Fruit fly (Drosophila melanogaster): ENCODE results near the gene CG43098.

The CG43098 gene

DNA sequence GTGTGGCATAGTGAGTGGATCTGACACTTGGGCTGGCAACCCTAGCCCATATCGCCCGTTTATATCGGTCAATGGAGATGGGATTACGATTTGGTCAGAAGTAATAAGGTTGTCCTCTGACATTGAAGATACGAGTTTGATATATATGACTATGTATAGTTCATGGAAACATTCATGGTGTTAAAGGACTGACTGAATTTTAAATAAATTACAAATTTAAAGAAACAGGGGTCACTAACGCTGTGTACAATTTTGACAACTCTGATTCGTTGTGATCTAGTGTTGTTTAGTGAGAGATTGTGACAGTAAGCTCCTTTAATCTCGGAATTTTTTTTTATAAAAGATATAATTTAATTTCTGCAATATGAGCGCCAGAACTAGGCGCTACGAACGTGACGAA is at the start of gene CG43098:
Gene CG43098 (plus strand): TSS at position 301 of the 400 bp plus-strand sequence.
- TF ChIP-seq CG10348 (GFP tag; IDR thresholded peaks at IDR 0.05) (no peak), CG8159 (tag; optimal IDR thresholded peaks at IDR 0.05) (no peak), CG12605 (GFP tag; IDR thresholded peaks at IDR 0.05) (no peak), Pif1A (GFP tag; optimal IDR thresholded peaks at IDR 0.05) (no peak), CG14655 (GFP tag; optimal IDR thresholded peaks at IDR 0.05) (no peak), Pif1B (GFP tag; optimal IDR thresholded peaks at IDR 0.05) (no peak), D1 (tag; optimal IDR thresholded peaks at IDR 0.05) (no peak), Snoo (tag; optimal IDR thresholded peaks at IDR 0.05) (no peak), CG17806 (tag; optimal IDR thresholded peaks at IDR 0.05) (no peak), CG13204 (GFP tag; optimal IDR thresholded peaks at IDR 0.05) (no peak), CG4496 (GFP tag; IDR thresholded peaks at IDR 0.05) (no peak), fd96Ca (GFP tag; IDR thresholded peaks at IDR 0.05) (no peak), rn (GFP tag; IDR thresholded peaks at IDR 0.05) (no peak), gl (tag; optimal IDR thresholded peaks at IDR 0.05) (no peak), Ets98B (GFP tag; IDR thresholded peaks at IDR 0.05) (no peak), CG34367 (tag; optimal IDR thresholded peaks at IDR 0.05) (no peak), CG8301 (tag; optimal IDR thresholded peaks at IDR 0.05) (no peak), CG32121 (GFP tag; IDR thresholded peaks at IDR 0.05) (no peak)

DNA sequence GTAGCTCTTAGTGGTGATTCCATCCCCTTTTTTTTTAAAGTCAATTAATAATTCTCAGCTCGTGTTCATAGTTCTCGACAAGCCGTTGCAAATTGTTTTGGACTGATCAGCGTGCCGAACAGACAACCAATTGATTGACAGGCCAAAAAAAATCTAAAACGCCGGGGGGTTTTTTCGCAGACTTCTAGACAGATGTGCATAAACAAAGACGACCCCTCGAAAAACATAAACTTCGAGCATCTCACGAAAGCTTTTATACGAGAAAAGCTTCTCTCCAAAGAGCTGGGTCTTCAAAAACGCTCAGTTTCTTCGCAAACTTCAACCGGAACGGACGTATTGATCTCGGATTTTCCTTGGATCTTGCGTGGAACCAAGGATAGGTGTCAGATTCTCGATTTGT is 47.0 kb upstream of the CG43098 start, which contains the start of gene CG10359:
Gene CG10359 (plus strand): TSS at position 301 of the 400 bp plus-strand sequence.
- TF ChIP-seq CG13204 (GFP tag; optimal IDR thresholded peaks at IDR 0.05) (no peak), CG8159 (tag; optimal IDR thresholded peaks at IDR 0.05) (no peak), fd96Ca (GFP tag; IDR thresholded peaks at IDR 0.05) (0 out of 3 replicates have a peak, but pooled peaks have one; percentile 19), D1 (tag; optimal IDR thresholded peaks at IDR 0.05) (no peak), EcR (GFP tag; optimal IDR thresholded peaks at IDR 0.05) (peak; percentile 35), Pif1A (GFP tag; optimal IDR thresholded peaks at IDR 0.05) (no peak), CG4496 (GFP tag; IDR thresholded peaks at IDR 0.05) (0 out of 3 replicates have a peak, but pooled peaks have one; percentile 13)

DNA sequence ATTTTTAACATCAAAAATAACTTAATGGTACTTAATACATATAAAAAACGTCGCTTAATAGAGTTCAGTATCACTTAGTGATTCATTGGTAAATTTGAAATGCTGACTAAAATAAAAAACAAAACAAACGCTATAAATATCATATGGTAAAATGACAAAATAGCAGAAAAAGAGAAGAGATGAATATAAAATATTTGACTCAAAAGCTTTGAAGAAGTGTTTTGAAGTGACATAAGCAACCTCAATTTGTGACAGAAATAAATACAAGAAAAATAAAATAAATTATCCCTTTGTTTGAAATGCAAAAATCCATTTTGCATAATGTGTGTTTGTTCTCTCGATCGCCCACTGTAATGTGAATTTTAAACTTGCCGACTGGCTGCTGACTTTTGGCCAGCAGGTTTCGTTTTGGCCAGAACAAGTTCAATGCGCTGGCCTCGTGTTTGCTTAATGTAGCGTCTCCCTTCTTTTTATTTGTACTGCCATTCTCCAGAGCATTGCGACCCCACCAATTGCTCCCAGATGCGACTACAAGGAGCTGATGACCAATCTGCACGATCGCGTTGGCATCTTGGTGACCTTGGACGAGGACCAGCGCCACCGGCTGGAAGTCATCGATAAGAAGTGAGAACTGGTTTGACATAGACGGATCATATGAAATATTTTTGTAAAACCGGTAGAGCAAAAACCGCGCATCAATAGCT is 46.1 kb upstream of the CG43098 start:
- TF ChIP-seq CG12605 (GFP tag; IDR thresholded peaks at IDR 0.05) (no peak), CG10348 (GFP tag; IDR thresholded peaks at IDR 0.05) (no peak), CG13204 (GFP tag; optimal IDR thresholded peaks at IDR 0.05) (no peak), D1 (tag; optimal IDR thresholded peaks at IDR 0.05) (peak; percentile 7), CG14655 (GFP tag; optimal IDR thresholded peaks at IDR 0.05) (peak; percentile 56), rn (GFP tag; IDR thresholded peaks at IDR 0.05) (no peak), CG9948 (tag; optimal IDR thresholded peaks at IDR 0.05) (peak; percentile 31), CG8301 (tag; optimal IDR thresholded peaks at IDR 0.05) (peak; percentile 33), Pif1A (GFP tag; optimal IDR thresholded peaks at IDR 0.05) (peak; percentile 5), CG34367 (tag; optimal IDR thresholded peaks at IDR 0.05) (no peak), Ets98B (GFP tag; IDR thresholded peaks at IDR 0.05) (no peak), CG17806 (tag; optimal IDR thresholded peaks at IDR 0.05) (peak; percentile 12), CG8159 (tag; optimal IDR thresholded peaks at IDR 0.05) (peak; percentile 44), Snoo (tag; optimal IDR thresholded peaks at IDR 0.05) (peak; percentile 43), EcR (GFP tag; optimal IDR thresholded peaks at IDR 0.05) (peak; percentile 92), CG15710 (tag; optimal IDR thresholded peaks at IDR 0.05) (peak; percentile 20), Pif1B (GFP tag; optimal IDR thresholded peaks at IDR 0.05) (no peak), fd96Ca (GFP tag; IDR thresholded peaks at IDR 0.05) (0 out of 3 replicates have a peak, but pooled peaks have one; percentile 18), gl (tag; optimal IDR thresholded peaks at IDR 0.05) (no peak), CG32121 (GFP tag; IDR thresholded peaks at IDR 0.05) (no peak), CG4496 (GFP tag; IDR thresholded peaks at IDR 0.05) (no peak)

DNA sequence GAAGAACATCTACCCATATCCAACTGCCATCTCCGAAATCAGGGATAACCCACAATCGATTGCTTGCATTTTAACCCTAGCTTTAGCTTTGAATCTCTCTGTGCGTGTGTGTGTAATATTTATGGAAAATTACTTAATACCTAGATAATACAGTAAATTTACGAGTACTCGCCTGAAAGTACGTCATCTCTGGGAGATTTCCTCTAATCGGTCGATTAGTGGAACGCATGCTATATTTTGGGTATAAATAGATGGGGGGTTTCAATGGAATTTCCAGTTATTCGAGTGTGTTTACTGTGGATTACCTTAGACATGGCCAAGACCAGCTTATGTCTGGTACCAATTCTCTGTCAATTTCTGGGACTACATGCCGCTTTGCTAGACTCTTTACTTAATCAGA is 43.8 kb upstream of the CG43098 start, which contains the start of gene CG10357:
Gene CG10357 (plus strand): TSS at position 301 of the 400 bp plus-strand sequence.
- no peak for TF ChIP-seq CG9948 (tag; optimal IDR thresholded peaks at IDR 0.05)
- TF ChIP-seq CG32121 (GFP tag; IDR thresholded peaks at IDR 0.05): no peak
- TF ChIP-seq CG8159 (tag; optimal IDR thresholded peaks at IDR 0.05): no peak
- TF ChIP-seq CG15710 (tag; optimal IDR thresholded peaks at IDR 0.05): no peak
- TF ChIP-seq CG13204 (GFP tag; optimal IDR thresholded peaks at IDR 0.05): no peak
- no peak for TF ChIP-seq rn (GFP tag; IDR thresholded peaks at IDR 0.05)
- TF ChIP-seq CG4496 (GFP tag; IDR thresholded peaks at IDR 0.05): no peak
- TF ChIP-seq Pif1A (GFP tag; optimal IDR thresholded peaks at IDR 0.05): no peak

DNA sequence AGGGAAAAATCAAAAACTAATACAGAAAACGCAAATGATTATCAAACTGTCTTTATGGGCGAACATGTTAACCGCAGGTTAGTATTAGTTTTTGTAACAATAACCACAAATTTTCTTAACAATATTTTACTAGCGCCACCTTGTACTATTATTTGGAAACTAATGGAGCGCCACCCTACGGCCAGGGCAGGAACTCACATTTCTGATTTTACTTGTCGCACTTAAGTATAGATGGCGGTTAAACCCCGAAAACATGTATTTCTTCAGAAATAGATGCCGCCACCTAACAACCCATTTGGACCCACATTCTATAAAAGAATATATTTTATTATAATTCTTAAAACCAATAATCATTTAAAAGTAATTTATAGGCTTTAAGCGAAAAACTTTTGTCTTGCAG is 42.5 kb upstream of the CG43098 start:
- TF ChIP-seq Snoo (tag; optimal IDR thresholded peaks at IDR 0.05): peak; percentile 5
- no peak for TF ChIP-seq CG9948 (tag; optimal IDR thresholded peaks at IDR 0.05)
- TF ChIP-seq CG15710 (tag; optimal IDR thresholded peaks at IDR 0.05): peak; percentile 11

DNA sequence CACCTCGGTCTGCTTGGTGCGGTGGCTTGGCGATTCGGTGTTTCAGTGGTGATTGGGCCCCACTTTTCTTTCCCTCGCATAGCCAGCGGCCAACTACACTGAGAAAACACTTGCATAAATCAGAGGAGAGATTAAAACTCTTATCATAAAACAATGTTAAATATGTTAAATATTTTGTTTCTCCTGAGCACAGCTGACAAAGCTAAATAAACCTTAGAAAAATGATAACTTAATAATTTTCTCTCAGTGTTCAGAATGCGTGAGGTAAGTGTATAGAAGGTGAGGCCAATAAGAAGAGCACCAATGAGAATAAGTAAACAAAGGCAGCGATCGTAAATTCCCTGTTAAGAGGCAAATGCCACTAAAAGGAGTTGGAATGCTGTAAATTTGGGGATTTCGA is 41.6 kb upstream of the CG43098 start:
- TF ChIP-seq CG15710 (tag; optimal IDR thresholded peaks at IDR 0.05) (peak; percentile 86), Pif1A (GFP tag; optimal IDR thresholded peaks at IDR 0.05) (peak; percentile 83), CG4496 (GFP tag; IDR thresholded peaks at IDR 0.05) (peak; percentile 74), EcR (GFP tag; optimal IDR thresholded peaks at IDR 0.05) (peak; percentile 26), CG12605 (GFP tag; IDR thresholded peaks at IDR 0.05) (peak; percentile 64), Pif1B (GFP tag; optimal IDR thresholded peaks at IDR 0.05) (peak; percentile 82), CG8159 (tag; optimal IDR thresholded peaks at IDR 0.05) (peak; percentile 83), Snoo (tag; optimal IDR thresholded peaks at IDR 0.05) (peak; percentile 62), CG13204 (GFP tag; optimal IDR thresholded peaks at IDR 0.05) (peak; percentile 59), CG14655 (GFP tag; optimal IDR thresholded peaks at IDR 0.05) (peak; percentile 73), CG9948 (tag; optimal IDR thresholded peaks at IDR 0.05) (peak; percentile 83), CG32121 (GFP tag; IDR thresholded peaks at IDR 0.05) (peak; percentile 43), CG8301 (tag; optimal IDR thresholded peaks at IDR 0.05) (peak; percentile 77), CG17806 (tag; optimal IDR thresholded peaks at IDR 0.05) (peak; percentile 80), CG10348 (GFP tag; IDR thresholded peaks at IDR 0.05) (no peak), rn (GFP tag; IDR thresholded peaks at IDR 0.05) (no peak), Ets98B (GFP tag; IDR thresholded peaks at IDR 0.05) (peak; percentile 65; the same call in 1 of the 2 replicates), D1 (tag; optimal IDR thresholded peaks at IDR 0.05) (peak; percentile 74), fd96Ca (GFP tag; IDR thresholded peaks at IDR 0.05) (peak; percentile 55; the same call in 2 of the 3 replicates), gl (tag; optimal IDR thresholded peaks at IDR 0.05) (peak; percentile 56), CG34367 (tag; optimal IDR thresholded peaks at IDR 0.05) (peak; percentile 79)

Data from whole organism, pupa.